Worm (Caenorhabditis elegans) whole organism, L4 larva: ENCODE measurements around the gene F59E12.6.
"Not testable (repeated sequence)": the region's sequence is repeated elsewhere in the genome, so short reads cannot be mapped to it uniquely, and the experiment has no call there.

Source experiments
- T20F7.1 ChIP-seq: fragments of 200-800 bp; sonication (Bioruptor generic); optimal IDR thresholded peaks from 2 replicates; lab custom pipeline; 2018; ENCODE audit warnings: mild to moderate bottlenecking, missing genetic modification characterization, missing compliant biosample characterization
- T26A8.4 ChIP-seq: fragments of 200-800 bp; sonication (Bioruptor generic); IDR thresholded peaks from 2 replicates; pipeline ENCODE4 v1.3.6; 2022; ENCODE audit warnings: missing genetic modification characterization, missing compliant biosample characterization
- aha-1 ChIP-seq: fragments of 150-350 bp; peaks from one replicate; lab custom pipeline; 2014; ENCODE audit warnings: missing biosample characterization, missing genetic modification characterization
- aly-2 ChIP-seq: sonication (generic microtip); optimal IDR thresholded peaks from 2 replicates; lab custom pipeline; 2018; ENCODE audit warnings: missing biosample characterization, missing genetic modification characterization
- ama-1 ChIP-seq: fragments of 150-350 bp; optimal IDR thresholded peaks from 2 replicates; lab custom pipeline; 2014; ENCODE audit warnings: inconsistent platforms, mixed read lengths
- attf-4 ChIP-seq: sonication (generic microtip); optimal IDR thresholded peaks from 3 replicates; lab custom pipeline; 2017; ENCODE audit warnings: missing biosample characterization, missing genetic modification characterization
- ceh-28 ChIP-seq: fragments of 150-350 bp; optimal IDR thresholded peaks from 2 replicates; lab custom pipeline; 2014; ENCODE audit warnings: missing biosample characterization, missing genetic modification reagents, missing genetic modification characterization
- ceh-82 ChIP-seq: sonication (generic microtip); optimal IDR thresholded peaks from 2 replicates; lab custom pipeline; 2017; ENCODE audit warnings: missing biosample characterization, missing genetic modification characterization
- ces-1 ChIP-seq: fragments of 150-350 bp; sonication (generic microtip); optimal IDR thresholded peaks from 4 replicates; lab custom pipeline; 2014; ENCODE audit warnings: missing biosample characterization, missing genetic modification reagents, missing genetic modification characterization
- daf-16 ChIP-seq, 3 experiments: sonication (generic microtip); optimal IDR thresholded peaks; 2 replicates each; lab custom pipeline; 2016 to 2017; ENCODE audit warnings: missing genetic modification characterization in 3 of 3, missing genetic modification reagents in 3 of 3, mild to moderate bottlenecking in 2 of 3, missing compliant biosample characterization in 2 of 3, missing biosample characterization in 1 of 3, moderate library complexity in 1 of 3
- daf-8 ChIP-seq: fragments of 200-800 bp; sonication (Bioruptor generic); IDR thresholded peaks from 2 replicates; pipeline ENCODE4 v1.3.6; 2022; ENCODE audit warnings: missing genetic modification characterization, missing compliant biosample characterization
- dmd-9 ChIP-seq: fragments of 200-800 bp; sonication (Bioruptor generic); IDR thresholded peaks from 2 replicates; pipeline ENCODE4 v1.3.6; 2022; ENCODE audit warnings: missing genetic modification reagents, missing genetic modification characterization, missing compliant biosample characterization
- dpl-1 ChIP-seq: fragments of 150-350 bp; optimal IDR thresholded peaks from 2 replicates; lab custom pipeline; 2014; ENCODE audit warnings: missing biosample characterization, missing genetic modification reagents, missing genetic modification characterization
- duxl-1 ChIP-seq: sonication (generic microtip); optimal IDR thresholded peaks from 2 replicates; lab custom pipeline; 2016; ENCODE audit warnings: mild to moderate bottlenecking, missing genetic modification characterization, moderate library complexity, missing compliant biosample characterization; ENCODE audit not compliant: poor library complexity
- dve-1 ChIP-seq: sonication (generic microtip); optimal IDR thresholded peaks from 2 replicates; lab custom pipeline; 2017; ENCODE audit warnings: antibody characterized with exemption, mild to moderate bottlenecking, missing genetic modification characterization, missing compliant biosample characterization; ENCODE audit not compliant: insufficient read depth
- egl-43 ChIP-seq: fragments of 200-800 bp; sonication (Bioruptor generic); IDR thresholded peaks from 2 replicates; pipeline ENCODE4 v1.3.6; 2022; ENCODE audit warnings: missing genetic modification reagents, missing genetic modification characterization, missing compliant biosample characterization
- hif-1 ChIP-seq, 2 experiments: sonication (generic microtip); optimal IDR thresholded peaks; 2 replicates each; lab custom pipeline; 2016 to 2017; ENCODE audit warnings: missing compliant biosample characterization in 2 of 2, missing genetic modification characterization in 2 of 2, missing genetic modification reagents in 2 of 2, missing genotype in 2 of 2, mild to moderate bottlenecking in 1 of 2
- hlh-30 ChIP-seq: sonication (generic microtip); optimal IDR thresholded peaks from 2 replicates; lab custom pipeline; 2017; ENCODE audit warnings: antibody characterized with exemption, mild to moderate bottlenecking, missing genetic modification characterization, missing compliant biosample characterization; ENCODE audit not compliant: insufficient read depth
- jun-1 ChIP-seq: fragments of 150-350 bp; optimal IDR thresholded peaks from 2 replicates; lab custom pipeline; 2014; ENCODE audit warnings: missing biosample characterization, missing genetic modification reagents, missing genetic modification characterization
- lir-3 ChIP-seq: sonication (generic microtip); optimal IDR thresholded peaks from 2 replicates; lab custom pipeline; 2016; ENCODE audit warnings: mild to moderate bottlenecking, missing genetic modification characterization, missing compliant biosample characterization
- lsy-2 ChIP-seq, 2 experiments: fragments of 150-350 bp in 1 of 2; sonication (generic microtip) in 1 of 2; optimal IDR thresholded peaks; 2 replicates each; lab custom pipeline; 2014 to 2017; ENCODE audit warnings: missing biosample characterization in 2 of 2, missing genetic modification characterization in 2 of 2
- mep-1 ChIP-seq: fragments of 150-350 bp; sonication (generic microtip); optimal IDR thresholded peaks from 3 replicates; lab custom pipeline; 2014; ENCODE audit warnings: missing biosample characterization, missing genetic modification characterization
- mes-2 ChIP-seq: sonication (generic microtip); optimal IDR thresholded peaks from 2 replicates; lab custom pipeline; 2016; ENCODE audit warnings: missing genotype, mild to moderate bottlenecking, missing genetic modification characterization, missing compliant biosample characterization; ENCODE audit not compliant: poor library complexity, severe bottlenecking
- nhr-10 ChIP-seq: fragments of 150-350 bp; optimal IDR thresholded peaks from 2 replicates; lab custom pipeline; 2014; ENCODE audit warnings: missing biosample characterization, missing genetic modification characterization
- nhr-11 ChIP-seq: fragments of 150-350 bp; optimal IDR thresholded peaks from 2 replicates; lab custom pipeline; 2014; ENCODE audit warnings: missing biosample characterization, missing genetic modification characterization
- nhr-28 ChIP-seq: fragments of 150-350 bp; optimal IDR thresholded peaks from 2 replicates; lab custom pipeline; 2014; ENCODE audit warnings: missing biosample characterization, missing genetic modification characterization
- nhr-41 ChIP-seq: fragments of 200-800 bp; sonication (Bioruptor generic); IDR thresholded peaks from 2 replicates; pipeline ENCODE4 v1.3.6; 2022; ENCODE audit warnings: missing genetic modification reagents, missing genetic modification characterization, missing compliant biosample characterization
- nhr-42 ChIP-seq: fragments of 200-800 bp; sonication (Bioruptor generic); IDR thresholded peaks from 2 replicates; pipeline ENCODE4 v1.3.6; 2022; ENCODE audit warnings: missing genetic modification characterization, missing compliant biosample characterization
- nhr-6 ChIP-seq: fragments of 150-350 bp; optimal IDR thresholded peaks from 2 replicates; lab custom pipeline; 2014; ENCODE audit warnings: missing biosample characterization, missing genetic modification characterization
- php-3 ChIP-seq: fragments of 200-800 bp; sonication (Bioruptor generic); IDR thresholded peaks from 2 replicates; pipeline ENCODE4 v1.3.6; 2022; ENCODE audit warnings: missing genetic modification reagents, missing genetic modification characterization, missing compliant biosample characterization
- pqm-1 ChIP-seq: sonication (generic microtip); optimal IDR thresholded peaks from 2 replicates; lab custom pipeline; 2017; ENCODE audit warnings: missing biosample characterization, missing genetic modification characterization
- sdz-12 ChIP-seq: fragments of 200-800 bp; sonication (Bioruptor generic); optimal IDR thresholded peaks from 2 replicates; lab custom pipeline; 2018; ENCODE audit warnings: mild to moderate bottlenecking, missing genetic modification characterization, missing compliant biosample characterization
- snpc-4 ChIP-seq: fragments of 150-350 bp; optimal IDR thresholded peaks from 2 replicates; lab custom pipeline; 2014; ENCODE audit warnings: missing biosample characterization, missing genetic modification characterization
- spr-1 ChIP-seq: sonication (generic microtip); optimal IDR thresholded peaks from 2 replicates; lab custom pipeline; 2016; ENCODE audit warnings: mild to moderate bottlenecking, missing genetic modification characterization, missing compliant biosample characterization
- spr-3 ChIP-seq: fragments of 200-800 bp; sonication (Bioruptor generic); optimal IDR thresholded peaks from 2 replicates; lab custom pipeline; 2018; ENCODE audit warnings: mild to moderate bottlenecking, missing genetic modification characterization, missing compliant biosample characterization
- tag-97 ChIP-seq: fragments of 200-800 bp; sonication (Bioruptor generic); IDR thresholded peaks from 2 replicates; pipeline ENCODE4 v1.3.6; 2022; ENCODE audit warnings: missing genetic modification characterization, missing compliant biosample characterization
- unc-130 ChIP-seq: sonication (generic microtip); optimal IDR thresholded peaks from 2 replicates; lab custom pipeline; 2016; ENCODE audit warnings: missing genetic modification reagents, missing genetic modification characterization, missing compliant biosample characterization
- unc-39 ChIP-seq: sonication (generic microtip); optimal IDR thresholded peaks from 2 replicates; lab custom pipeline; 2017; ENCODE audit warnings: missing biosample characterization, missing genetic modification characterization
- unc-62 ChIP-seq, 3 experiments: fragments of 150-350 bp in 1 of 3; sonication (generic microtip); optimal IDR thresholded peaks in 2 of 3; peaks in 1 of 3; 1 replicate in 1 of 3; 2 replicates in 2 of 3; lab custom pipeline; 2014 to 2017; ENCODE audit warnings: missing biosample characterization in 3 of 3, missing genetic modification characterization in 3 of 3, missing genetic modification reagents in 3 of 3, missing genotype in 1 of 3
- zfp-3 ChIP-seq: fragments of 200-800 bp; sonication (Bioruptor generic); conservative IDR thresholded peaks from 2 replicates; pipeline ENCODE4 v1.3.6; 2022; ENCODE audit warnings: missing genetic modification reagents, missing genetic modification characterization, missing compliant biosample characterization
- zip-11 ChIP-seq: fragments of 200-800 bp; sonication (Bioruptor generic); IDR thresholded peaks from 2 replicates; pipeline ENCODE4 v1.3.6; 2022; ENCODE audit warnings: missing genetic modification characterization, missing compliant biosample characterization
- ztf-7 ChIP-seq: fragments of 150-350 bp; optimal IDR thresholded peaks from 2 replicates; lab custom pipeline; 2014; ENCODE audit warnings: missing biosample characterization, missing genetic modification characterization

The F59E12.6 gene

ce11 chrII:5628326-5628818, 2.4 kb downstream of the F59E12.6 start, which contains the start of gene F59E12.15:
F59E12.15 (minus strand) TSS chrII:5628376.
- TF ChIP-seq spr-3 (GFP tag; lab: Kevin White, UChicago) (no peak), nhr-10 (tag; lab: Kevin White, UChicago) (no peak), ceh-28 (tag; lab: Kevin White, UChicago) (no peak), nhr-41 (GFP tag; lab: Robert Waterston, UW) (no peak), ama-1 (lab: Kevin White, UChicago) (no peak), mes-2 (tag; lab: Kevin White, UChicago) (no peak), pqm-1 (tag; lab: Kevin White, UChicago) (no peak), spr-1 (tag; lab: Kevin White, UChicago) (no peak), unc-62 (GFP tag; optimal IDR thresholded peaks at IDR 0.05 in 1 of 2; lab: Kevin White, UChicago) (peak in 1 of 2 experiments; percentile 78), unc-62 (tag; optimal IDR thresholded peaks at IDR 0.05; lab: Kevin White, UChicago) (no peak), ceh-82 (no peak), nhr-11 (no peak), aly-2 (tag; lab: Kevin White, UChicago) (no peak), ztf-7 (tag; lab: Kevin White, UChicago) (peak; percentile 71), snpc-4 (tag; lab: Kevin White, UChicago) (no peak), unc-39 (tag; lab: Kevin White, UChicago) (no peak), jun-1 (no peak)
- TF ChIP-seq, all 104 proteins: peak for 2

ce11 chrII:5622383-5622939, 8.3 kb downstream of the F59E12.6 start, which contains the start of the genes eif-3.L and npl-4.2:
eif-3.L (minus strand) TSS chrII:5622483.
npl-4.2 (plus strand) TSS chrII:5622889.
- not testable (repeated sequence) for TF ChIP-seq tag-97 (GFP tag; lab: Robert Waterston, UW); ces-1 (GFP tag; lab: Kevin White, UChicago); zip-11 (GFP tag; lab: Robert Waterston, UW)

- TF ChIP-seq mep-1 (tag; lab: Kevin White, UChicago), result peak; percentile 49
- TF ChIP-seq ama-1 (lab: Kevin White, UChicago), result peak; percentile 5
- peak; percentile 47 for TF ChIP-seq dve-1
- peak in 1 of 2 experiments; percentile 6 for TF ChIP-seq lsy-2 (tag; optimal IDR thresholded peaks at IDR 0.05; lab: Kevin White, UChicago)
- TF ChIP-seq spr-1 (tag; lab: Kevin White, UChicago), result peak; percentile 17
- no peak for TF ChIP-seq nhr-42 (GFP tag; lab: Robert Waterston, UW)
- TF ChIP-seq T26A8.4 (GFP tag; lab: Robert Waterston, UW), result no peak
- TF ChIP-seq nhr-6 (tag; lab: Kevin White, UChicago), result peak; percentile 28
- no peak for TF ChIP-seq daf-16 (GFP tag; optimal IDR thresholded peaks at IDR 0.05; lab: Kevin White, UChicago)
- peak; percentile 65 for TF ChIP-seq daf-16 (tag; optimal IDR thresholded peaks at IDR 0.05; lab: Kevin White, UChicago)
- TF ChIP-seq aha-1 (tag; lab: Kevin White, UChicago), result peak; percentile 37
- TF ChIP-seq unc-39 (tag; lab: Kevin White, UChicago), result no peak
- peak; percentile 50 for TF ChIP-seq duxl-1 (tag; lab: Kevin White, UChicago)
- TF ChIP-seq T20F7.1 (GFP tag; lab: Kevin White, UChicago), result peak; percentile 54
- TF ChIP-seq nhr-28 (tag; lab: Kevin White, UChicago), result peak; percentile 41
- peak; percentile 15 for TF ChIP-seq hlh-30 (tag; lab: Kevin White, UChicago)
- TF ChIP-seq daf-8 (GFP tag; lab: Robert Waterston, UW), result no peak
Observed at ce11 chrII:5619298-5619697, 11.5 kb downstream of the F59E12.6 start, which contains the start of gene dhs-6. dhs-6 (minus strand) TSS chrII:5619319.

DNA sequence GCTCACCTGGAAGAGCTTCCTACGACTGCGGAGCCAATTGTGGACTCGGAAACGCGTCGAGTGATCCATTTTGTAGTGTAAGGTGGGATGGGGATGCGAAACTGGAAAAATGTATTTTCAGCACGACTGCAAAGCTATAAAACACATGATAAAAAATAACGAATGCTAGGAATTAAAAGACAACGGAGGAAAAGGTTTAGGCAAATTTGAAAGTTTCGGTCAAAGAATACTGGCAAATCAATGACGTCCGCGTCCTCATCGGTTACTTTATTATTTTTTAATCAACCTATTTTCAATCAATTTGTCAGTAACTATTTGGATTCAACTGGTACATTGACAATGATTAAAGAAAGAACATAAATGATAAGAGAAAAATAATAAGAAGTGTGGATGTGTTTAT, 23.0 kb downstream of the F59E12.6 start, which contains the start of gene C17G10.7:
TSS of gene C17G10.7 (minus strand) at position 101 of the 400 bp plus-strand sequence.
- TF ChIP-seq daf-16 (GFP tag; optimal IDR thresholded peaks at IDR 0.05; lab: Kevin White, UChicago) (no peak), daf-16 (tag; optimal IDR thresholded peaks at IDR 0.05; lab: Kevin White, UChicago) (no peak), daf-8 (GFP tag; lab: Robert Waterston, UW) (no peak), php-3 (no peak), hif-1 (tag; optimal IDR thresholded peaks at IDR 0.05; lab: Kevin White, UChicago) (no peak), sdz-12 (GFP tag; lab: Kevin White, UChicago) (no peak), nhr-42 (GFP tag; lab: Robert Waterston, UW) (no peak), unc-130 (GFP tag; lab: Kevin White, UChicago) (no peak), lir-3 (no peak), dpl-1 (GFP tag; lab: Kevin White, UChicago) (no peak), attf-4 (tag; lab: Kevin White, UChicago) (no peak), dmd-9 (no peak), egl-43 (GFP tag; lab: Robert Waterston, UW) (no peak), zfp-3 (GFP tag; lab: Robert Waterston, UW) (no peak)
